Fruit fly (Drosophila melanogaster) whole organism, embryonic: ENCODE measurements around the gene CG16854.

ENCODE experiments used
- Awh ChIP-seq: fragments of 200-800 bp; sonication (Bioruptor generic); IDR thresholded peaks from 2 replicates; pipeline ENCODE4, ENCODE4 v1.3.6; 2022; ENCODE audit warnings: missing biosample characterization, missing genetic modification characterization
- CG10321 ChIP-seq: fragments of 200-800 bp; sonication (Bioruptor generic); IDR thresholded peaks from 2 replicates; pipeline ENCODE4 v1.3.6; 2022; ENCODE audit warnings: missing biosample characterization, missing genetic modification characterization
- CG10565 ChIP-seq: fragments of 200-800 bp; sonication (Bioruptor generic); optimal IDR thresholded peaks from 3 replicates; lab custom pipeline; 2016; ENCODE audit warnings: missing biosample characterization, mild to moderate bottlenecking, missing genetic modification characterization
- CG11093 ChIP-seq: fragments of 200-800 bp; sonication (Bioruptor generic); IDR thresholded peaks from 3 replicates; pipeline ENCODE4 v1.3.6; 2022; ENCODE audit warnings: missing biosample characterization, missing genetic modification characterization
- CG11723 ChIP-seq: fragments of 200-800 bp; sonication (Bioruptor generic); optimal IDR thresholded peaks from 2 replicates; lab custom pipeline; 2017; ENCODE audit warnings: missing biosample characterization, mild to moderate bottlenecking, missing genetic modification characterization
- CG12104 ChIP-seq: fragments of 200-800 bp; sonication (Bioruptor generic); optimal IDR thresholded peaks from 3 replicates; lab custom pipeline; 2016; ENCODE audit warnings: missing biosample characterization, missing genetic modification characterization
- CG12236 ChIP-seq: fragments of 200-800 bp; sonication (Bioruptor generic); optimal IDR thresholded peaks from 2 replicates; lab custom pipeline; 2016; ENCODE audit warnings: missing biosample characterization, missing genetic modification characterization
- CG1233 ChIP-seq: fragments of 200-800 bp; sonication (Bioruptor generic); optimal IDR thresholded peaks from 4 replicates; lab custom pipeline; 2018; ENCODE audit warnings: missing biosample characterization, mild to moderate bottlenecking, missing genetic modification characterization
- CG12391 ChIP-seq: fragments of 200-800 bp; sonication (Bioruptor generic); optimal IDR thresholded peaks from 3 replicates; lab custom pipeline; 2018; ENCODE audit warnings: missing biosample characterization, mild to moderate bottlenecking, missing genetic modification characterization, moderate library complexity
- CG13123 ChIP-seq: fragments of 200-800 bp; sonication (Bioruptor generic); optimal IDR thresholded peaks from 2 replicates; lab custom pipeline; 2016; ENCODE audit warnings: missing biosample characterization, missing genetic modification characterization
- CG16815 ChIP-seq: fragments of 200-800 bp; sonication (Bioruptor generic); optimal IDR thresholded peaks from 3 replicates; lab custom pipeline; 2017; ENCODE audit warnings: missing biosample characterization, mild to moderate bottlenecking, missing genetic modification characterization
- CG17912 ChIP-seq: fragments of 200-800 bp; sonication (Bioruptor generic); optimal IDR thresholded peaks from 2 replicates; lab custom pipeline; 2018; ENCODE audit warnings: missing biosample characterization, mild to moderate bottlenecking, missing genetic modification characterization
- CG2875 ChIP-seq: fragments of 200-800 bp; sonication (Bioruptor generic); optimal IDR thresholded peaks from 2 replicates; lab custom pipeline; 2017; ENCODE audit warnings: missing biosample characterization, mild to moderate bottlenecking, missing genetic modification characterization, missing genetic modification reagents
- CG33557 ChIP-seq: fragments of 200-800 bp; sonication (Bioruptor generic); optimal IDR thresholded peaks from 2 replicates; lab custom pipeline; 2019; ENCODE audit warnings: missing biosample characterization, mild to moderate bottlenecking, missing genetic modification characterization, moderate library complexity
- CG34224 ChIP-seq: fragments of 200-800 bp; sonication (Bioruptor generic); IDR thresholded peaks from 3 replicates; pipeline ENCODE4 v1.3.6; 2022; ENCODE audit warnings: missing biosample characterization, missing genetic modification characterization; ENCODE audit not compliant: partially characterized antibody
- CG4854 ChIP-seq: fragments of 200-800 bp; sonication (Bioruptor generic); optimal IDR thresholded peaks from 2 replicates; lab custom pipeline; 2016; ENCODE audit warnings: missing biosample characterization, missing genetic modification characterization, inconsistent platforms
- CHES-1-like ChIP-seq: fragments of 200-800 bp; sonication (Bioruptor generic); optimal IDR thresholded peaks from 2 replicates; lab custom pipeline; 2016; ENCODE audit warnings: missing biosample characterization, missing genetic modification characterization
- Chrac-16 ChIP-seq: fragments of 200-800 bp; sonication (Bioruptor generic); optimal IDR thresholded peaks from 3 replicates; lab custom pipeline; 2016; ENCODE audit warnings: missing biosample characterization, missing genetic modification characterization
- CoRest ChIP-seq: fragments of 200-800 bp; sonication (Bioruptor generic); optimal IDR thresholded peaks from 3 replicates; lab custom pipeline; 2018; ENCODE audit warnings: missing biosample characterization, mild to moderate bottlenecking, missing genetic modification characterization, moderate library complexity
- Dfd ChIP-seq, 2 experiments: fragments of >200 bp; optimal IDR thresholded peaks; 2 replicates each; lab custom pipeline; 2017; ENCODE audit warnings: missing biosample characterization in 2 of 2, missing genetic modification characterization in 2 of 2
- Dip3 ChIP-seq: fragments of 200-800 bp; sonication (Bioruptor generic); optimal IDR thresholded peaks from 3 replicates; lab custom pipeline; 2016; ENCODE audit warnings: missing biosample characterization, missing genetic modification characterization
- Drgx ChIP-seq: fragments of 200-800 bp; sonication (Bioruptor generic); IDR thresholded peaks from 2 replicates; pipeline ENCODE4 v1.3.6; 2022; ENCODE audit warnings: missing biosample characterization, missing genetic modification characterization
- HHEX ChIP-seq: fragments of 200-800 bp; sonication (Bioruptor generic); optimal IDR thresholded peaks from 3 replicates; lab custom pipeline; 2017; ENCODE audit warnings: missing biosample characterization, mild to moderate bottlenecking, missing genetic modification characterization, missing genetic modification reagents
- Hr51 ChIP-seq, 2 experiments: fragments of 200-800 bp; sonication (Bioruptor generic); optimal IDR thresholded peaks; 2 replicates in 1 of 2; 3 replicates in 1 of 2; lab custom pipeline; 2016 to 2018; ENCODE audit warnings: missing biosample characterization in 2 of 2, missing genetic modification characterization in 2 of 2, mild to moderate bottlenecking in 1 of 2, moderate library complexity in 1 of 2
- Hsf ChIP-seq: fragments of 200-800 bp; sonication (Bioruptor generic); optimal IDR thresholded peaks from 3 replicates; lab custom pipeline; 2016; ENCODE audit warnings: missing biosample characterization, missing genetic modification characterization
- Max ChIP-seq: fragments of 200-800 bp; sonication (Bioruptor generic); optimal IDR thresholded peaks from 2 replicates; lab custom pipeline; 2016; ENCODE audit warnings: missing biosample characterization, mild to moderate bottlenecking, missing genetic modification characterization
- NC2α ChIP-seq: fragments of 200-800 bp; sonication (Bioruptor generic); optimal IDR thresholded peaks from 2 replicates; lab custom pipeline; 2016; ENCODE audit warnings: missing biosample characterization, missing genetic modification characterization
- NFAT ChIP-seq: fragments of 200-800 bp; sonication (Bioruptor generic); IDR thresholded peaks from 2 replicates; pipeline ENCODE4 v1.3.6; 2022; ENCODE audit warnings: missing biosample characterization, missing genetic modification characterization
- Optix ChIP-seq: fragments of 200-800 bp; sonication (Bioruptor generic); IDR thresholded peaks from 3 replicates; pipeline ENCODE4 v1.3.6; 2022; ENCODE audit warnings: missing biosample characterization, missing genetic modification characterization
- Trl ChIP-seq, 3 experiments: fragments of >200 bp in 2 of 3; fragments of 200-800 bp in 1 of 3; sonication (Bioruptor generic) in 1 of 3; optimal IDR thresholded peaks; 2 replicates in 1 of 3; 3 replicates in 2 of 3; lab custom pipeline; 2016 to 2017; ENCODE audit warnings: missing biosample characterization in 1 of 3, missing genetic modification characterization in 1 of 3
- ac ChIP-seq: fragments of 200-800 bp; sonication (Bioruptor generic); optimal IDR thresholded peaks from 3 replicates; lab custom pipeline; 2017; ENCODE audit warnings: missing biosample characterization, mild to moderate bottlenecking, missing genetic modification characterization
- al ChIP-seq: fragments of 200-800 bp; sonication (Bioruptor generic); IDR thresholded peaks from 2 replicates; pipeline ENCODE4 v1.3.6; 2022; ENCODE audit warnings: missing biosample characterization, missing genetic modification characterization
- amos ChIP-seq: fragments of 200-800 bp; sonication (Bioruptor generic); IDR thresholded peaks from 2 replicates; pipeline ENCODE4 v1.3.6; 2022; ENCODE audit warnings: missing biosample characterization, missing genetic modification characterization; ENCODE audit not compliant: partially characterized antibody
- az2 ChIP-seq: fragments of 200-800 bp; sonication (Bioruptor generic); optimal IDR thresholded peaks from 3 replicates; lab custom pipeline; 2016; ENCODE audit warnings: missing biosample characterization, missing genetic modification characterization
- btn ChIP-seq: fragments of 200-800 bp; sonication (Bioruptor generic); optimal IDR thresholded peaks from 2 replicates; lab custom pipeline; 2016; ENCODE audit warnings: missing biosample characterization, missing genetic modification characterization
- cas ChIP-seq: fragments of 200-800 bp; sonication (Bioruptor generic); IDR thresholded peaks from 2 replicates; pipeline ENCODE4 v1.3.6; 2022; ENCODE audit warnings: missing biosample characterization, missing genetic modification characterization
- dpn ChIP-seq, 2 experiments: fragments of 200-800 bp; sonication (Bioruptor generic); optimal IDR thresholded peaks; 3 replicates each; lab custom pipeline; 2016; ENCODE audit warnings: missing biosample characterization in 2 of 2, missing genetic modification characterization in 2 of 2
- inv ChIP-seq: fragments of 200-800 bp; sonication (Bioruptor generic); IDR thresholded peaks from 2 replicates; pipeline ENCODE4 v1.3.6; 2022; ENCODE audit warnings: missing biosample characterization, missing genetic modification characterization; ENCODE audit not compliant: partially characterized antibody
- jing ChIP-seq: fragments of 200-800 bp; sonication (Bioruptor generic); optimal IDR thresholded peaks from 2 replicates; lab custom pipeline; 2018; ENCODE audit warnings: missing biosample characterization, mild to moderate bottlenecking, missing genetic modification characterization
- mld ChIP-seq: fragments of 200-800 bp; sonication (Bioruptor generic); IDR thresholded peaks from 3 replicates; pipeline ENCODE4 v1.3.6; 2022; ENCODE audit warnings: missing biosample characterization, missing genetic modification characterization; ENCODE audit not compliant: partially characterized antibody
- nom ChIP-seq: fragments of 200-800 bp; sonication (Bioruptor generic); optimal IDR thresholded peaks from 2 replicates; lab custom pipeline; 2017; ENCODE audit warnings: missing biosample characterization, missing genetic modification characterization, mild to moderate bottlenecking, moderate library complexity, missing genetic modification reagents
- otp ChIP-seq: fragments of 200-800 bp; sonication (Bioruptor generic); IDR thresholded peaks from 3 replicates; pipeline ENCODE4, ENCODE4 v1.3.6; 2022; ENCODE audit warnings: missing biosample characterization, missing genetic modification characterization
- tgo ChIP-seq: fragments of 200-800 bp; sonication (Bioruptor generic); IDR thresholded peaks from 3 replicates; pipeline ENCODE4 v1.3.6; 2022; ENCODE audit warnings: missing biosample characterization, missing genetic modification characterization
- tio ChIP-seq: fragments of 200-800 bp; sonication (Bioruptor generic); optimal IDR thresholded peaks from 2 replicates; lab custom pipeline; 2017; ENCODE audit warnings: missing biosample characterization, missing genetic modification characterization, inconsistent platforms
- tna ChIP-seq: fragments of 200-800 bp; sonication (Bioruptor generic); IDR thresholded peaks from 2 replicates; pipeline ENCODE4 v1.3.6; 2022; ENCODE audit warnings: missing biosample characterization, missing genetic modification characterization; ENCODE audit not compliant: partially characterized antibody
- ttk ChIP-seq: fragments of 200-800 bp; sonication (Bioruptor generic); IDR thresholded peaks from 2 replicates; pipeline ENCODE4 v2.1.2; 2022; ENCODE audit warnings: missing biosample characterization, missing genetic modification characterization
- tup ChIP-seq: fragments of 200-800 bp; sonication (Bioruptor generic); optimal IDR thresholded peaks from 2 replicates; lab custom pipeline; 2016; ENCODE audit warnings: missing biosample characterization, mild to moderate bottlenecking, missing genetic modification characterization, moderate library complexity
- zen2 ChIP-seq: fragments of 200-800 bp; sonication (Bioruptor generic); IDR thresholded peaks from 3 replicates; pipeline ENCODE4 v1.3.6; 2022; ENCODE audit warnings: missing biosample characterization, missing genetic modification characterization; ENCODE audit not compliant: partially characterized antibody

Gene CG16854

dm6 chr2L:11130151-11131008 lies 43.9 kb downstream of the CG16854 start, which contains the start of the genes RfC38 and CG4751 (continued):
- no peak for TF ChIP-seq CG16815 (GFP tag; lab: Kevin White, UChicago)
- peak; percentile 41; the same call in 1 of the 3 replicates for TF ChIP-seq zen2 (GFP tag; lab: Robert Waterston, UW)
- no peak for TF ChIP-seq nom
- TF ChIP-seq jing (GFP tag; lab: Kevin White, UChicago): no peak
- TF ChIP-seq CG17912: no peak
- TF ChIP-seq tup: no peak
- peak; percentile 2 for TF ChIP-seq Max (GFP tag; lab: Kevin White, UChicago)
- TF ChIP-seq CG10321 (GFP tag; lab: Robert Waterston, UW): no peak
- no peak for TF ChIP-seq al
- TF ChIP-seq CoRest (tag; lab: Kevin White, UChicago): peak; percentile 55
- TF ChIP-seq Drgx (GFP tag; lab: Robert Waterston, UW): no peak
- TF ChIP-seq Awh (GFP tag; lab: Robert Waterston, UW): no peak
- TF ChIP-seq inv (GFP tag; lab: Robert Waterston, UW): peak; percentile 50; the same call in 1 of the 2 replicates
- no peak for TF ChIP-seq Hsf (GFP tag; lab: Kevin White, UChicago)
- TF ChIP-seq CG1233 (GFP tag; lab: Kevin White, UChicago): no peak
- TF ChIP-seq az2: no peak
- TF ChIP-seq tgo (GFP tag; lab: Robert Waterston, UW): no peak
- TF ChIP-seq cas (GFP tag; lab: Robert Waterston, UW): no peak
- no peak for TF ChIP-seq Dip3
- peak in 1 of 2 experiments; percentile 22 for TF ChIP-seq dpn (GFP tag; optimal IDR thresholded peaks at IDR 0.05; lab: Kevin White, UChicago)
- TF ChIP-seq CG10565: no peak
- TF ChIP-seq CG4854: no peak
- no peak for TF ChIP-seq NFAT (GFP tag; lab: Robert Waterston, UW)
- TF ChIP-seq tio: no peak
- no peak for TF ChIP-seq ttk (GFP tag; lab: Robert Waterston, UW)
- TF ChIP-seq amos (GFP tag; lab: Robert Waterston, UW): peak; percentile 65
- no peak for TF ChIP-seq Optix (GFP tag; lab: Robert Waterston, UW)
- no peak for TF ChIP-seq otp (GFP tag; lab: Robert Waterston, UW)
- no peak for TF ChIP-seq CG13123
- no peak for TF ChIP-seq Trl (optimal IDR thresholded peaks at IDR 0.05; lab: Kevin White, UChicago)
- no peak for TF ChIP-seq Trl (GFP tag; optimal IDR thresholded peaks at IDR 0.05; lab: Kevin White, UChicago)
- TF ChIP-seq HHEX: no peak
- TF ChIP-seq ac (GFP tag; lab: Kevin White, UChicago): no peak
- TF ChIP-seq CG11093 (GFP tag; lab: Robert Waterston, UW): no peak
- no peak for TF ChIP-seq btn (GFP tag; lab: Kevin White, UChicago)
- TF ChIP-seq CG34224 (GFP tag; lab: Robert Waterston, UW): peak; percentile 65; the same call in 2 of the 3 replicates
- TF ChIP-seq tna (GFP tag; lab: Robert Waterston, UW): no peak
- TF ChIP-seq CG12236 (GFP tag; lab: Kevin White, UChicago): no peak
- no peak for TF ChIP-seq Hr51 (GFP tag; optimal IDR thresholded peaks at IDR 0.05; lab: Kevin White, UChicago)
- no peak for TF ChIP-seq NC2α (GFP tag; lab: Kevin White, UChicago)
- TF ChIP-seq Dfd (GFP tag; optimal IDR thresholded peaks at IDR 0.05; lab: Kevin White, UChicago): no peak
- peak; percentile 46 for TF ChIP-seq CHES-1-like (GFP tag; lab: Kevin White, UChicago)
- TF ChIP-seq CG12391: peak; percentile 68
- no peak for TF ChIP-seq CG12104 (GFP tag; lab: Kevin White, UChicago)
- TF ChIP-seq mld (GFP tag; lab: Robert Waterston, UW): no peak
- TF ChIP-seq CG11723 (GFP tag; lab: Kevin White, UChicago): no peak
- no peak for TF ChIP-seq CG2875 (GFP tag; lab: Kevin White, UChicago)
- no peak for TF ChIP-seq Chrac-16 (GFP tag; lab: Kevin White, UChicago)
- TF ChIP-seq CG33557: no peak
